Fruit fly (Drosophila melanogaster) whole organism, prepupa: ENCODE measurements around the gene CG32075.

Experiments
- Blimp-1 ChIP-seq: fragments of 200-800 bp; sonication (Bioruptor generic); optimal IDR thresholded peaks from 3 replicates; lab custom pipeline; 2017; ENCODE audit warnings: missing biosample characterization, missing genetic modification characterization, mild to moderate bottlenecking, moderate library complexity, missing genetic modification reagents
- CG10631 ChIP-seq: fragments of 200-800 bp; sonication (Bioruptor generic); optimal IDR thresholded peaks from 2 replicates; lab custom pipeline; 2016; ENCODE audit warnings: missing biosample characterization, missing genetic modification characterization
- CG11294 ChIP-seq: fragments of 200-800 bp; sonication (Bioruptor generic); IDR thresholded peaks from 2 replicates; pipeline ENCODE4 v1.3.6; 2022; ENCODE audit warnings: missing biosample characterization, missing genetic modification characterization
- CG11902 ChIP-seq: fragments of 200-800 bp; sonication (Bioruptor generic); optimal IDR thresholded peaks from 3 replicates; lab custom pipeline; 2016; ENCODE audit warnings: missing biosample characterization, missing genetic modification characterization
- CG15336 ChIP-seq: fragments of 200-800 bp; sonication (Bioruptor generic); IDR thresholded peaks from 2 replicates; pipeline ENCODE4 v1.3.6; 2022; ENCODE audit warnings: missing biosample characterization, missing genetic modification characterization
- CG3032 ChIP-seq: fragments of 200-800 bp; optimal IDR thresholded peaks from 2 replicates; lab custom pipeline; 2019; ENCODE audit warnings: missing biosample characterization, mild to moderate bottlenecking, missing genetic modification characterization, moderate library complexity
- CG31627 ChIP-seq: fragments of 200-800 bp; sonication (Bioruptor generic); optimal IDR thresholded peaks from 3 replicates; lab custom pipeline; 2016; ENCODE audit warnings: missing biosample characterization, missing genetic modification characterization
- CG34406 ChIP-seq: fragments of 200-800 bp; sonication (Bioruptor generic); optimal IDR thresholded peaks from 3 replicates; lab custom pipeline; 2016; ENCODE audit warnings: missing biosample characterization, missing genetic modification characterization
- CG4318 ChIP-seq: fragments of 200-800 bp; sonication (Bioruptor generic); optimal IDR thresholded peaks from 3 replicates; lab custom pipeline; 2017; ENCODE audit warnings: missing biosample characterization, mild to moderate bottlenecking, missing genetic modification characterization
- CG6276 ChIP-seq: fragments of 200-800 bp; sonication (Bioruptor generic); optimal IDR thresholded peaks from 2 replicates; lab custom pipeline; 2017; ENCODE audit warnings: missing biosample characterization, mild to moderate bottlenecking, missing genetic modification characterization
- CG6792 ChIP-seq: fragments of 200-800 bp; sonication (Bioruptor generic); optimal IDR thresholded peaks from 3 replicates; lab custom pipeline; 2016; ENCODE audit warnings: missing biosample characterization, missing genetic modification characterization
- CG6808 ChIP-seq: fragments of 200-800 bp; sonication (Bioruptor generic); optimal IDR thresholded peaks from 3 replicates; lab custom pipeline; 2017; ENCODE audit warnings: missing biosample characterization, missing genetic modification characterization, mild to moderate bottlenecking, moderate library complexity, missing genetic modification reagents
- CG6854 ChIP-seq: fragments of 200-800 bp; sonication (Bioruptor generic); optimal IDR thresholded peaks from 2 replicates; lab custom pipeline; 2017; ENCODE audit warnings: missing biosample characterization, mild to moderate bottlenecking, missing genetic modification characterization
- CG7368 ChIP-seq: fragments of 200-800 bp; sonication (Bioruptor generic); optimal IDR thresholded peaks from 3 replicates; lab custom pipeline; 2016; ENCODE audit warnings: missing biosample characterization, missing genetic modification characterization
- CG8119 ChIP-seq: fragments of 200-800 bp; sonication (Bioruptor generic); IDR thresholded peaks from 3 replicates; pipeline ENCODE4 v1.3.6; 2022; ENCODE audit warnings: missing biosample characterization, missing genetic modification characterization
- CG8319 ChIP-seq: fragments of 200-800 bp; sonication (Bioruptor generic); optimal IDR thresholded peaks from 3 replicates; lab custom pipeline; 2016; ENCODE audit warnings: missing biosample characterization, missing genetic modification characterization
- CG8632 ChIP-seq: fragments of 200-800 bp; sonication (Bioruptor generic); optimal IDR thresholded peaks from 3 replicates; lab custom pipeline; 2016; ENCODE audit warnings: missing biosample characterization, missing genetic modification characterization
- Eip75B ChIP-seq: fragments of 200-800 bp; sonication (Bioruptor generic); optimal IDR thresholded peaks from 3 replicates; lab custom pipeline; 2016; ENCODE audit warnings: missing biosample characterization, missing genetic modification characterization
- Eip93F ChIP-seq: fragments of 200-800 bp; sonication (Bioruptor generic); optimal IDR thresholded peaks from 2 replicates; lab custom pipeline; 2016; ENCODE audit warnings: missing biosample characterization, mild to moderate bottlenecking, missing genetic modification characterization
- Ets21C ChIP-seq: fragments of 200-800 bp; sonication (Bioruptor generic); optimal IDR thresholded peaks from 3 replicates; lab custom pipeline; 2016; ENCODE audit warnings: missing biosample characterization, missing genetic modification characterization
- Ets96B ChIP-seq: fragments of 200-800 bp; optimal IDR thresholded peaks from 2 replicates; lab custom pipeline; 2019; ENCODE audit warnings: missing biosample characterization, mild to moderate bottlenecking, missing genetic modification characterization, moderate library complexity
- Hr38 ChIP-seq: sonication (Bioruptor generic); optimal IDR thresholded peaks from 2 replicates; lab custom pipeline; 2016; ENCODE audit warnings: missing biosample characterization, missing genetic modification characterization
- Hr39 ChIP-seq: fragments of 200-800 bp; sonication (Bioruptor generic); optimal IDR thresholded peaks from 2 replicates; lab custom pipeline; 2016; ENCODE audit warnings: missing biosample characterization, missing genetic modification characterization
- Lpt ChIP-seq: fragments of 200-800 bp; sonication (Bioruptor generic); optimal IDR thresholded peaks from 3 replicates; lab custom pipeline; 2016; ENCODE audit warnings: missing biosample characterization, missing genetic modification characterization
- Met ChIP-seq: fragments of 200-800 bp; sonication (Bioruptor generic); optimal IDR thresholded peaks from 3 replicates; lab custom pipeline; 2016; ENCODE audit warnings: missing biosample characterization, missing genetic modification characterization
- OdsH ChIP-seq: fragments of 200-800 bp; sonication (Bioruptor generic); optimal IDR thresholded peaks from 3 replicates; lab custom pipeline; 2016; ENCODE audit warnings: missing biosample characterization, missing genetic modification characterization
- Smox ChIP-seq: fragments of 200-800 bp; sonication (Bioruptor generic); optimal IDR thresholded peaks from 3 replicates; lab custom pipeline; 2016; ENCODE audit warnings: missing biosample characterization, missing genetic modification characterization
- Sox102F ChIP-seq: fragments of 200-800 bp; sonication (Bioruptor generic); optimal IDR thresholded peaks from 2 replicates; lab custom pipeline; 2016; ENCODE audit warnings: missing biosample characterization, mild to moderate bottlenecking, missing genetic modification characterization
- Sox15 ChIP-seq: fragments of 200-800 bp; sonication (Bioruptor generic); optimal IDR thresholded peaks from 3 replicates; lab custom pipeline; 2016; ENCODE audit warnings: missing biosample characterization, missing genetic modification characterization
- achi ChIP-seq: fragments of 200-800 bp; sonication (Bioruptor generic); optimal IDR thresholded peaks from 3 replicates; lab custom pipeline; 2016; ENCODE audit warnings: missing biosample characterization, missing genetic modification characterization
- dac ChIP-seq: fragments of 200-800 bp; sonication (Bioruptor generic); optimal IDR thresholded peaks from 2 replicates; lab custom pipeline; 2017; ENCODE audit warnings: missing biosample characterization, mild to moderate bottlenecking, missing genetic modification characterization
- eg ChIP-seq: fragments of 200-800 bp; sonication (Bioruptor generic); IDR thresholded peaks from 3 replicates; pipeline ENCODE4 v1.3.6; 2022; ENCODE audit warnings: missing biosample characterization, missing genetic modification characterization
- esn ChIP-seq: fragments of 200-800 bp; sonication (Bioruptor generic); optimal IDR thresholded peaks from 2 replicates; lab custom pipeline; 2016; ENCODE audit warnings: missing biosample characterization, mild to moderate bottlenecking, missing genetic modification characterization, moderate library complexity
- fd85E ChIP-seq: fragments of 200-800 bp; sonication (Bioruptor generic); optimal IDR thresholded peaks from 3 replicates; lab custom pipeline; 2016; ENCODE audit warnings: missing biosample characterization, missing genetic modification characterization
- fkh ChIP-seq: fragments of 200-800 bp; sonication (Bioruptor generic); optimal IDR thresholded peaks from 3 replicates; lab custom pipeline; 2017; ENCODE audit warnings: missing biosample characterization, mild to moderate bottlenecking, missing genetic modification characterization, moderate library complexity
- lz ChIP-seq: fragments of 200-800 bp; sonication (Bioruptor generic); optimal IDR thresholded peaks from 3 replicates; lab custom pipeline; 2016; ENCODE audit warnings: missing biosample characterization, missing genetic modification characterization
- net ChIP-seq: fragments of 200-800 bp; sonication (Bioruptor generic); optimal IDR thresholded peaks from 3 replicates; lab custom pipeline; 2016; ENCODE audit warnings: missing biosample characterization, missing genetic modification characterization
- pdm3 ChIP-seq: fragments of 200-800 bp; sonication (Bioruptor generic); optimal IDR thresholded peaks from 3 replicates; lab custom pipeline; 2016; ENCODE audit warnings: missing biosample characterization, missing genetic modification characterization
- salr ChIP-seq, 2 experiments: fragments of 200-800 bp; sonication (Bioruptor generic); optimal IDR thresholded peaks; 3 replicates each; lab custom pipeline; 2016 to 2018; ENCODE audit warnings: missing biosample characterization in 2 of 2, missing genetic modification characterization in 2 of 2, mild to moderate bottlenecking in 1 of 2
- spab ChIP-seq: fragments of 200-800 bp; sonication (Bioruptor generic); optimal IDR thresholded peaks from 2 replicates; lab custom pipeline; 2017; ENCODE audit warnings: missing biosample characterization, mild to moderate bottlenecking, missing genetic modification characterization, missing genetic modification reagents
- ss ChIP-seq, 2 experiments: fragments of 200-800 bp; sonication (Bioruptor generic); optimal IDR thresholded peaks; 2 replicates in 1 of 2; 3 replicates in 1 of 2; lab custom pipeline; 2017 to 2018; ENCODE audit warnings: mild to moderate bottlenecking in 2 of 2, missing biosample characterization in 2 of 2, missing genetic modification characterization in 2 of 2, moderate library complexity in 1 of 2
- svp ChIP-seq: fragments of 200-800 bp; sonication (Bioruptor generic); peaks from one replicate; lab custom pipeline; 2016; ENCODE audit warnings: missing biosample characterization, missing genetic modification characterization
- topi ChIP-seq: fragments of 200-800 bp; sonication (Bioruptor generic); optimal IDR thresholded peaks from 3 replicates; lab custom pipeline; 2016; ENCODE audit warnings: missing biosample characterization, missing genetic modification characterization
- vri ChIP-seq: fragments of 200-800 bp; sonication (Bioruptor generic); optimal IDR thresholded peaks from 3 replicates; lab custom pipeline; 2016; ENCODE audit warnings: missing biosample characterization, mild to moderate bottlenecking, missing genetic modification characterization

CG32075 gene

DNA sequence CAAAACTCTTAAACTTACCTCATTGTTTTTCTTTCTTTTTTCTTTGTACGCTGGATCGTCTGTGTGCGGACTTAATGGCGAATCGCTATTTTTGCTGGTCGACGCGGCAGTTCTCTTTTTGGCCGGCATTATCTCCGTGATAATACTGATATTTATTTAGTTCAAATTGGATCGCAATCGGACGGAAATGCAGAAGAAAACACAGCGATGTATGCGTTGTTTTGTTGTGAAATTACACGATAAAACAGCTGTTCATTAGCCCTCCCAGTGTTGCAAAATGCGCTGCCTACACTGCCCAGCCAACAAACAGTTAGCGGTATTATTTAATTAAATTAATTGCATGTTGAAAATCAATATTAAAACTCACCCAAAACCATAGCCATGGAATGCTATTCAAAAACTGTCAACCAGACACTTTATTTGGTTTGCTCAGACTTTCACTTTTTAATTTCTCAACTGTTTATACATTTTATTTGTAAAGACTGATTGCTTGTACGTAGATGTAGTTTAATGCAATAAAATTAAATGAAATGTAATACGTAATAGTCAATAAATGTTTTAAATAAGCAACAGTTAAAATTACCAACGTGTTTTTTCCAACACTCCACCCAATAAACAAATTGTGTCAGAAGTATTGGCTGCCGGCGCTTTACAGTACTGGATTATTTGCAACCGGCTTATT lies 33.4 kb upstream of the CG32075 start, which contains the start of the genes Irbp18 and APP-BP1 (continued):
- TF ChIP-seq Eip93F (GFP tag; lab: Kevin White, UChicago) (peak; percentile 92), eg (GFP tag; lab: Robert Waterston, UW) (peak; percentile 92), vri (GFP tag; lab: Kevin White, UChicago) (peak; percentile 95), Met (peak; percentile 96), svp (GFP tag; lab: Kevin White, UChicago) (peak; percentile 98), CG11902 (GFP tag; lab: Kevin White, UChicago) (peak; percentile 92), Blimp-1 (GFP tag; lab: Kevin White, UChicago) (peak; percentile 87), Sox15 (GFP tag; lab: Kevin White, UChicago) (peak; percentile 94), Ets21C (GFP tag; lab: Kevin White, UChicago) (peak; percentile 93), CG6854 (GFP tag; lab: Kevin White, UChicago) (peak; percentile 83), CG11294 (GFP tag; lab: Robert Waterston, UW) (peak; percentile 77), fkh (GFP tag; lab: Kevin White, UChicago) (peak; percentile 84), Sox102F (peak; percentile 97), ss (GFP tag; optimal IDR thresholded peaks at IDR 0.05; lab: Kevin White, UChicago) (peak in 1 of 2 experiments; percentile 90), OdsH (GFP tag; lab: Kevin White, UChicago) (peak; percentile 98), CG10631 (GFP tag; lab: Kevin White, UChicago) (peak; percentile 95), dac (peak; percentile 90), CG8119 (GFP tag; lab: Robert Waterston, UW) (peak; percentile 90), pdm3 (peak; percentile 97), spab (peak; percentile 82), CG15336 (peak; percentile 88), Eip75B (GFP tag; lab: Kevin White, UChicago) (peak; percentile 96), CG31627 (GFP tag; lab: Kevin White, UChicago) (peak; percentile 97)
- TF ChIP-seq, all 60 proteins: peak for 60

DNA sequence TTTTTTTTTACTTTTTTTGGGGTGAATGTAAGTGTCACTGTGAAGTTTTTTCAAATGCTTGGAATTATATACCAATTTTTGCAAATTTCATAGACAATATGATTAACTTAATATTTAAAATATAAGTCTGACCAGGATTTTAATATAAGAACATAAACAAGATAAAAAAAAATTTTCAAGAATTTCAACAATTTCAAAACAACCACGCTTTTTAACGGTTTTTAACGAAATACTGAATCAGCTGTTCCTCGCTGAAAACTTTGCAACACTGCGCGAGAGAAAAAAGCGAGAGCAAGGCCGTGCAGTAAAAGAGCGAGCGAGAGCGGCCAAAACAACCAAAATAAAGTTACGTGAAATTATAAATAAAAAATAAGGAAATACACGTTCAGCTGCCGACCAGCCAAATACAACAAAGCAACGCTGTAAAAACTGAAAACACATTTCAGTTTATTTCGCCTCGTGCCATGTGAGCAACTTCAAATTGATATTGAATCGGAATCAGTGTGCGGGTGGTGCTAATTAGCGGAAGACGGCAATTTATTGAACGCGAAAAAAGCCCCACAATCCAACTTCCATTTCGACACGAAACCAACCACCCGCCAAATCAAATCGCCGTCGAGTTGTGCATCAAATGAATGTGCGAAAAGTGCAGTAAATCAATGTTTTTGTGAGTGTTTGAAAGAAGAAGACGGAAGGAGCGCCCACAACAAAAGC lies 31.6 kb upstream of the CG32075 start, which contains the start of the genes CG46439, Iyd and CG33947:
CG46439 (minus strand) TSS at position 51 of the 714 bp plus-strand sequence.
Iyd (minus strand) TSS at position 51 of the 714 bp plus-strand sequence.
CG33947 (plus strand) TSS at position 302 of the 714 bp plus-strand sequence.
- TF ChIP-seq CG8632 (GFP tag; lab: Kevin White, UChicago) (no peak), CG8319 (no peak), lz (GFP tag; lab: Kevin White, UChicago) (peak; percentile 24), Eip75B (GFP tag; lab: Kevin White, UChicago) (peak; percentile 67), spab (peak; percentile 70), CG7368 (peak; percentile 31), esn (GFP tag; lab: Kevin White, UChicago) (peak; percentile 53), CG11902 (GFP tag; lab: Kevin White, UChicago) (no peak), Ets96B (tag; lab: Kevin White, UChicago) (peak; percentile 65), CG15336 (peak; percentile 80), dac (peak; percentile 18), eg (GFP tag; lab: Robert Waterston, UW) (peak; percentile 90), CG4318 (GFP tag; lab: Kevin White, UChicago) (no peak), pdm3 (peak; percentile 36), CG6808 (GFP tag; lab: Kevin White, UChicago) (peak; percentile 85), Sox15 (GFP tag; lab: Kevin White, UChicago) (no peak), salr (GFP tag; optimal IDR thresholded peaks at IDR 0.05; lab: Kevin White, UChicago) (peak in 1 of 2 experiments; percentile 9), Smox (peak; percentile 46), Eip93F (GFP tag; lab: Kevin White, UChicago) (peak; percentile 71), ss (GFP tag; optimal IDR thresholded peaks at IDR 0.05; lab: Kevin White, UChicago) (peak; percentile 61 to 77), Ets21C (GFP tag; lab: Kevin White, UChicago) (no peak), vri (GFP tag; lab: Kevin White, UChicago) (peak; percentile 79), Met (peak; percentile 40), CG6276 (GFP tag; lab: Kevin White, UChicago) (peak; percentile 86), CG6792 (GFP tag; lab: Kevin White, UChicago) (peak; percentile 46), CG34406 (GFP tag; lab: Kevin White, UChicago) (peak; percentile 46), fkh (GFP tag; lab: Kevin White, UChicago) (no peak), Hr39 (GFP tag; lab: Kevin White, UChicago) (no peak), svp (GFP tag; lab: Kevin White, UChicago) (peak; percentile 47), net (peak; percentile 30), CG3032 (tag; lab: Kevin White, UChicago) (peak; percentile 62), CG8119 (GFP tag; lab: Robert Waterston, UW) (peak; percentile 84; the same call in 2 of the 3 replicates), topi (GFP tag; lab: Kevin White, UChicago) (peak; percentile 51), achi (GFP tag; lab: Kevin White, UChicago) (peak; percentile 27), Lpt (peak; percentile 69), fd85E (GFP tag; lab: Kevin White, UChicago) (no peak), Hr38 (GFP tag; lab: Kevin White, UChicago) (no peak), OdsH (GFP tag; lab: Kevin White, UChicago) (peak; percentile 30)
